Fruit fly (Drosophila melanogaster): ENCODE results near the gene CG43329.

dm6 chr3L:22549926-22550325, 44.9 kb upstream of the CG43329 start, which contains the start of gene Trxr2:
- TF ChIP-seq Sox102F (GFP tag; optimal IDR thresholded peaks at IDR 0.05) (no peak), so (GFP tag; IDR thresholded peaks at IDR 0.05) (no peak), jumu (GFP tag; optimal IDR thresholded peaks at IDR 0.05) (no peak), row (GFP tag; IDR thresholded peaks at IDR 0.05) (no peak)
